Worm (Caenorhabditis elegans) whole organism, young adult: ENCODE results near the gene got-2.2.
A peak's percentile ranks its signal among the peaks of the same experiment; 100 is the strongest.

Experiments used
- B0261.1 ChIP-seq: sonication (generic microtip); optimal IDR thresholded peaks from 2 replicates; lab custom pipeline; 2016; ENCODE audit warnings: mild to moderate bottlenecking, missing genetic modification characterization, moderate library complexity, missing compliant biosample characterization
- F22D6.2 ChIP-seq: sonication (generic microtip); optimal IDR thresholded peaks from 2 replicates; lab custom pipeline; 2016; ENCODE audit warnings: mild to moderate bottlenecking, missing genetic modification characterization, missing compliant biosample characterization
- F33H1.4 ChIP-seq: fragments of 200-800 bp; sonication (Bioruptor generic); IDR thresholded peaks from 2 replicates; pipeline ENCODE4 v1.3.6; 2022; ENCODE audit warnings: missing genetic modification reagents, missing genetic modification characterization, missing compliant biosample characterization
- F55B11.4 ChIP-seq: sonication (generic microtip); optimal IDR thresholded peaks from 2 replicates; lab custom pipeline; 2016; ENCODE audit warnings: missing compliant biosample characterization, missing genetic modification characterization, borderline replicate concordance; ENCODE audit not compliant: insufficient read depth
- K12H6.12 ChIP-seq: fragments of 200-800 bp; sonication (Bioruptor generic); optimal IDR thresholded peaks from 2 replicates; lab custom pipeline; 2018; ENCODE audit warnings: mild to moderate bottlenecking, missing genetic modification characterization, missing compliant biosample characterization
- Y53G8AR.9 ChIP-seq: fragments of 200-800 bp; sonication (Bioruptor generic); conservative IDR thresholded peaks from 2 replicates; pipeline ENCODE4 v1.3.6; 2022; ENCODE audit warnings: missing genetic modification reagents, missing genetic modification characterization, missing compliant biosample characterization
- Y56A3A.18 ChIP-seq: fragments of 200-800 bp; sonication (Bioruptor generic); IDR thresholded peaks from 2 replicates; pipeline ENCODE4 v1.3.6; 2022; ENCODE audit warnings: missing genetic modification reagents, missing genetic modification characterization, missing compliant biosample characterization
- Y67H2A.10 ChIP-seq: fragments of 200-800 bp; sonication (Bioruptor generic); conservative IDR thresholded peaks from 2 replicates; pipeline ENCODE4 v1.3.6; 2022; ENCODE audit warnings: missing genetic modification reagents, missing genetic modification characterization, missing compliant biosample characterization
- Y95B8A.8 ChIP-seq: fragments of 200-800 bp; sonication (Bioruptor generic); IDR thresholded peaks from 2 replicates; pipeline ENCODE4 v1.3.6; 2022; ENCODE audit warnings: missing genetic modification reagents, missing genetic modification characterization, missing compliant biosample characterization
- ZK185.1 ChIP-seq: sonication (generic microtip); optimal IDR thresholded peaks from 2 replicates; lab custom pipeline; 2016; ENCODE audit warnings: mild to moderate bottlenecking, missing genetic modification characterization, missing compliant biosample characterization; ENCODE audit not compliant: poor library complexity, severe bottlenecking
- aptf-2 ChIP-seq: fragments of 200-800 bp; sonication (Bioruptor generic); conservative IDR thresholded peaks from 2 replicates; pipeline ENCODE4 v1.3.6; 2022; ENCODE audit warnings: missing genetic modification reagents, missing genetic modification characterization, missing compliant biosample characterization
- aptf-3 ChIP-seq: fragments of 200-800 bp; sonication (Bioruptor generic); IDR thresholded peaks from 2 replicates; pipeline ENCODE4 v1.3.6; 2022; ENCODE audit warnings: missing genetic modification characterization, missing compliant biosample characterization
- athp-1 ChIP-seq: sonication (generic microtip); optimal IDR thresholded peaks from 2 replicates; lab custom pipeline; 2017; ENCODE audit warnings: mild to moderate bottlenecking, missing genetic modification characterization, missing compliant biosample characterization
- attf-3 ChIP-seq: fragments of 200-800 bp; sonication (Bioruptor generic); conservative IDR thresholded peaks from 2 replicates; pipeline ENCODE4 v1.3.6; 2022; ENCODE audit warnings: missing genetic modification reagents, missing genetic modification characterization, missing compliant biosample characterization
- attf-6 ChIP-seq: fragments of 200-800 bp; sonication (Bioruptor generic); IDR thresholded peaks from 2 replicates; pipeline ENCODE4 v1.3.6; 2022; ENCODE audit warnings: missing genetic modification reagents, missing genetic modification characterization, missing compliant biosample characterization
- bed-2 ChIP-seq: fragments of 200-800 bp; sonication (Bioruptor generic); IDR thresholded peaks from 2 replicates; pipeline ENCODE4 v1.3.6; 2022; ENCODE audit warnings: missing genetic modification reagents, missing genetic modification characterization, missing compliant biosample characterization
- ccch-3 ChIP-seq: fragments of 200-800 bp; sonication (Bioruptor generic); optimal IDR thresholded peaks from 2 replicates; lab custom pipeline; 2018; ENCODE audit warnings: mild to moderate bottlenecking, missing genetic modification characterization, missing compliant biosample characterization
- cebp-2 ChIP-seq: fragments of 200-800 bp; sonication (Bioruptor generic); IDR thresholded peaks from 2 replicates; pipeline ENCODE4 v1.3.6; 2022; ENCODE audit warnings: missing genetic modification characterization, missing compliant biosample characterization
- chd-7 ChIP-seq: sonication (generic microtip); optimal IDR thresholded peaks from 2 replicates; lab custom pipeline; 2016; ENCODE audit warnings: mild to moderate bottlenecking, missing genetic modification characterization, moderate library complexity, missing compliant biosample characterization
- egl-18 ChIP-seq: fragments of 200-800 bp; sonication (Bioruptor generic); IDR thresholded peaks from 2 replicates; pipeline ENCODE4 v1.3.6; 2022; ENCODE audit warnings: missing genetic modification reagents, missing genetic modification characterization, missing compliant biosample characterization
- ets-4 ChIP-seq: fragments of 200-800 bp; sonication (Bioruptor generic); optimal IDR thresholded peaks from 2 replicates; lab custom pipeline; 2018; ENCODE audit warnings: mild to moderate bottlenecking, missing genetic modification characterization, missing compliant biosample characterization
- him-1 ChIP-seq: sonication (generic microtip); optimal IDR thresholded peaks from 2 replicates; lab custom pipeline; 2016; ENCODE audit warnings: missing genotype, missing genetic modification reagents, missing genetic modification characterization, missing compliant biosample characterization
- hlh-26 ChIP-seq: fragments of 200-800 bp; sonication (Bioruptor generic); conservative IDR thresholded peaks from 2 replicates; pipeline ENCODE4 v1.3.6; 2022; ENCODE audit warnings: missing genetic modification reagents, missing genetic modification characterization, missing compliant biosample characterization
- hrde-1 ChIP-seq: sonication (generic microtip); optimal IDR thresholded peaks from 2 replicates; lab custom pipeline; 2016; ENCODE audit warnings: missing genetic modification characterization, mild to moderate bottlenecking, missing compliant biosample characterization, moderate library complexity, missing genotype, missing genetic modification reagents, borderline replicate concordance
- let-526 ChIP-seq: fragments of 200-800 bp; sonication (Bioruptor generic); IDR thresholded peaks from 2 replicates; pipeline ENCODE4 v1.3.6; 2022; ENCODE audit warnings: missing genetic modification reagents, missing genetic modification characterization, missing compliant biosample characterization
- mes-4 ChIP-seq: sonication (generic microtip); optimal IDR thresholded peaks from 2 replicates; lab custom pipeline; 2016; ENCODE audit warnings: missing genotype, missing genetic modification characterization, missing compliant biosample characterization
- mxl-1 ChIP-seq: sonication (generic microtip); optimal IDR thresholded peaks from 2 replicates; lab custom pipeline; 2016; ENCODE audit warnings: missing genetic modification characterization, missing compliant biosample characterization
- nfya-2 ChIP-seq: fragments of 200-800 bp; sonication (Bioruptor generic); IDR thresholded peaks from 2 replicates; pipeline ENCODE4 v1.3.6; 2022; ENCODE audit warnings: missing genetic modification reagents, missing genetic modification characterization, missing compliant biosample characterization
- nfyb-1 ChIP-seq: fragments of 200-800 bp; sonication (Bioruptor generic); IDR thresholded peaks from 2 replicates; pipeline ENCODE4 v1.3.6; 2022; ENCODE audit warnings: missing genetic modification reagents, missing genetic modification characterization, missing compliant biosample characterization
- nhr-120 ChIP-seq: fragments of 200-800 bp; sonication (Bioruptor generic); IDR thresholded peaks from 2 replicates; pipeline ENCODE4 v1.3.6; 2022; ENCODE audit warnings: missing genetic modification characterization, missing compliant biosample characterization
- pbrm-1 ChIP-seq: fragments of 200-800 bp; sonication (Bioruptor generic); IDR thresholded peaks from 2 replicates; pipeline ENCODE4 v1.3.6; 2022; ENCODE audit warnings: missing genetic modification reagents, missing genetic modification characterization, missing compliant biosample characterization
- pha-4 ChIP-seq: fragments of 150-350 bp; sonication (generic microtip); optimal IDR thresholded peaks from 2 replicates; lab custom pipeline; 2014; ENCODE audit warnings: missing biosample characterization, missing genetic modification reagents, missing genetic modification characterization
- rec-8 ChIP-seq, 2 experiments: sonication (generic microtip); optimal IDR thresholded peaks; 2 replicates each; lab custom pipeline; 2016; ENCODE audit warnings: mild to moderate bottlenecking in 2 of 2, missing genetic modification characterization in 2 of 2, missing genetic modification reagents in 2 of 2, missing genotype in 2 of 2, missing biosample characterization in 1 of 2, missing compliant biosample characterization in 1 of 2, moderate library complexity in 1 of 2
- repo-1 ChIP-seq: sonication (generic microtip); optimal IDR thresholded peaks from 2 replicates; lab custom pipeline; 2017; ENCODE audit warnings: mild to moderate bottlenecking, missing genetic modification characterization, missing compliant biosample characterization
- somi-1 ChIP-seq: fragments of 200-800 bp; sonication (Bioruptor generic); optimal IDR thresholded peaks from 2 replicates; lab custom pipeline; 2018; ENCODE audit warnings: mild to moderate bottlenecking, missing genetic modification characterization, missing compliant biosample characterization
- unc-130 ChIP-seq: sonication (generic microtip); optimal IDR thresholded peaks from 2 replicates; lab custom pipeline; 2016; ENCODE audit warnings: missing genetic modification reagents, missing genetic modification characterization, missing compliant biosample characterization
- xnd-1 ChIP-seq: sonication (generic microtip); optimal IDR thresholded peaks from 2 replicates; lab custom pipeline; 2016; ENCODE audit warnings: missing genotype, missing genetic modification reagents, missing genetic modification characterization, missing compliant biosample characterization
- zfh-2 ChIP-seq: fragments of 200-800 bp; sonication (Bioruptor generic); conservative IDR thresholded peaks from 2 replicates; pipeline ENCODE4 v1.3.6; 2022; ENCODE audit warnings: missing genetic modification reagents, missing genetic modification characterization, missing compliant biosample characterization
- ztf-18 ChIP-seq: sonication (generic microtip); optimal IDR thresholded peaks from 2 replicates; lab custom pipeline; 2016; ENCODE audit warnings: missing genotype, mild to moderate bottlenecking, missing genetic modification characterization, missing compliant biosample characterization
- ztf-25 ChIP-seq: fragments of 200-800 bp; sonication (Bioruptor generic); IDR thresholded peaks from 2 replicates; pipeline ENCODE4 v1.3.6; 2022; ENCODE audit warnings: missing genetic modification reagents, missing genetic modification characterization, missing compliant biosample characterization
- ztf-26 ChIP-seq: sonication (generic microtip); optimal IDR thresholded peaks from 2 replicates; lab custom pipeline; 2017; ENCODE audit warnings: missing genetic modification characterization, missing compliant biosample characterization

The got-2.2 gene

DNA sequence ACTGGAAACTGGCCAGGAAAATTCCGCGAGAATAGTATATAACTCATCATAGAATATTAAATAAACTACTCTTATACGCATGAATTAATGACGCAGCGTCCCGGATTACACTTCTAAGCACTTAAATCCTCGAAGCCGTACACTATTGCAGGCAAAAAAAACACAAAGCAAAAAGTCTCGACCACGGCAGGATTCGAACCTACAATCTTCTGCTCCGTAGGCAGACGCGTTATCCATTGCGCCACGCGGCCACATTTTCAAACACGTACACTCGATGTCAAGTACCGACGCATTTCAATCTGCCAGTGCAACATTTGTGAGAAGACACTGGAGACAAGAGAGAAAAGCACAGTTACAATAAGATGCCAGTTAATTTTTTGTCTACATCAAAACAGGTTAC, 20.9 kb upstream of the got-2.2 start (continued):
- TF ChIP-seq ZK185.1 (peak; percentile 60), athp-1 (tag; lab: Kevin White, UChicago) (peak; percentile 17), ztf-25 (GFP tag; lab: Robert Waterston, UW) (peak; percentile 69; the same call in 1 of the 2 replicates), xnd-1 (tag; lab: Kevin White, UChicago) (no peak), unc-130 (GFP tag; lab: Kevin White, UChicago) (peak; percentile 15), nfyb-1 (GFP tag; lab: Robert Waterston, UW) (0 out of 2 replicates have a peak, but pooled peaks have one; percentile 57), somi-1 (GFP tag; lab: Kevin White, UChicago) (peak; percentile 37), Y56A3A.18 (GFP tag; lab: Robert Waterston, UW) (peak; percentile 68; the same call in 1 of the 2 replicates), let-526 (GFP tag; lab: Robert Waterston, UW) (0 out of 2 replicates have a peak, but pooled peaks have one; percentile 22), F22D6.2 (no peak)

- no peak for TF ChIP-seq B0261.1 (tag; lab: Kevin White, UChicago)
- TF ChIP-seq F33H1.4 (GFP tag; lab: Robert Waterston, UW): no peak
- TF ChIP-seq mes-4 (tag; lab: Kevin White, UChicago): no peak
- no peak for TF ChIP-seq Y95B8A.8 (GFP tag; lab: Robert Waterston, UW)
- no peak for TF ChIP-seq chd-7 (tag; lab: Kevin White, UChicago)
- no peak for TF ChIP-seq let-526 (GFP tag; lab: Robert Waterston, UW)
- no peak for TF ChIP-seq K12H6.12 (tag; lab: Kevin White, UChicago)
- no peak for TF ChIP-seq rec-8 (tag; optimal IDR thresholded peaks at IDR 0.05; lab: Kevin White, UChicago)
- TF ChIP-seq him-1 (tag; lab: Kevin White, UChicago): no peak
- no peak for TF ChIP-seq bed-2 (GFP tag; lab: Robert Waterston, UW)
- no peak for TF ChIP-seq egl-18
- no peak for TF ChIP-seq ztf-26
- no peak for TF ChIP-seq hrde-1 (tag; lab: Kevin White, UChicago)
- no peak for TF ChIP-seq attf-6 (GFP tag; lab: Robert Waterston, UW)
- TF ChIP-seq nfya-2: no peak
Observed at ce11 chrX:6221097-6221496, 19.7 kb upstream of the got-2.2 start.

DNA sequence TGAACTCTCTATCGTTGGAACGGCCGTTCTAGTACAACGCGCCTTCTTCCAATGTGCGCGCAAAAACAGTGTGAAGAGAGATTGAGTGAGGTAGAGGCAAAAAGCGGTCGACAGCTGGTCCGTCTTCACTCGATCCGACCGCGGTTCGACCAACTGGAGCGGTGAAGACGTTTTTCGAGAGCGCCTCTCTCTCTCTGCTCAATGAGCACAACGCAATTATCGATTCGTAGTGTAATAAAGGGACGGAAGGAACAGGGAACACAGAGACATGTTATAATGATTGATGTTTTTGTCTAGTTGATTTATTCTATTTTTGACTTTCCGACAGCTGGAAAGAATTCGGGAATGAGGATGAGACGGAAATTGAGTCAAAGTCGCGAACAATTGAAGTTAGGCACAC, 15.9 kb upstream of the got-2.2 start:
- TF ChIP-seq zfh-2 (GFP tag; lab: Robert Waterston, UW) (0 out of 2 replicates have a peak, but pooled peaks have one; percentile 21), bed-2 (GFP tag; lab: Robert Waterston, UW) (no peak)

DNA sequence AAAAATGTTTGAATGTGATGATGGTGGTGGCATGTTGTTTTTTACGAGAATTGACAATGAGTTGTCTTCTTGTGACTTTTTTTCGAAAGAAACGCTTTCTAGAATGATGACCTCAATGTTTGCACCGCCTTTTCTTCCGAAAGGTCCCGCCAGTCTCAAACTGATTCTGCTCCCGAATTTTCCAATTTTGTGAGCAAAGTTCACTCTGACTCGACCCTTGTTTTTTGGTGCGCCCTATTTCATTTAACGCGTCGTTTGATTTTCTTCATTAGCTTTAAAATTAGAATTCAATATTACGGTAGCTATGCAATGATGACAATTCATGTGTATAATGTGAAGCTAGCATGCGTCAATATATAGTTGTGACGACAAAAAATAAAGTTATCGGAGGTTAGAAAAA, 10.1 kb upstream of the got-2.2 start, which contains the start of gene lite-1:
Gene lite-1 (minus strand): TSS at position 101 of the 400 bp plus-strand sequence.
- TF ChIP-seq attf-3 (GFP tag; lab: Robert Waterston, UW) (no peak), hlh-26 (GFP tag; lab: Robert Waterston, UW) (no peak), ccch-3 (no peak), pha-4 (tag; lab: Kevin White, UChicago) (no peak), Y67H2A.10 (GFP tag; lab: Robert Waterston, UW) (no peak), nhr-120 (GFP tag; lab: Robert Waterston, UW) (no peak), ztf-18 (tag; lab: Kevin White, UChicago) (no peak), aptf-2 (no peak), xnd-1 (tag; lab: Kevin White, UChicago) (no peak), Y53G8AR.9 (GFP tag; lab: Robert Waterston, UW) (no peak), mxl-1 (tag; lab: Kevin White, UChicago) (no peak), pbrm-1 (GFP tag; lab: Robert Waterston, UW) (no peak), unc-130 (GFP tag; lab: Kevin White, UChicago) (no peak), cebp-2 (GFP tag; lab: Robert Waterston, UW) (no peak), F22D6.2 (no peak), F55B11.4 (no peak), aptf-3 (no peak), ets-4 (GFP tag; lab: Kevin White, UChicago) (no peak), repo-1 (tag; lab: Kevin White, UChicago) (no peak)
- TF ChIP-seq, all 124 proteins: peak for 0
